Worm (Caenorhabditis elegans) whole organism, L1 larva: Measurements from ENCODE around the gene tram-1.

Experiments
- C04F5.9 ChIP-seq: sonication (generic microtip); optimal IDR thresholded peaks from 2 replicates; lab custom pipeline; 2016; ENCODE audit warnings: missing genetic modification characterization, missing compliant biosample characterization
- C16A3.4 ChIP-seq: fragments of 150-350 bp; optimal IDR thresholded peaks from 2 replicates; lab custom pipeline; 2014; ENCODE audit warnings: missing biosample characterization, missing genetic modification characterization
- C34B4.2 ChIP-seq: sonication (generic microtip); optimal IDR thresholded peaks from 2 replicates; lab custom pipeline; 2017; ENCODE audit warnings: mild to moderate bottlenecking, missing genetic modification characterization, missing compliant biosample characterization
- F16B12.6 ChIP-seq: fragments of 150-350 bp; optimal IDR thresholded peaks from 2 replicates; lab custom pipeline; 2014; ENCODE audit warnings: missing biosample characterization, missing genetic modification characterization
- aha-1 ChIP-seq: fragments of 150-350 bp; optimal IDR thresholded peaks from 2 replicates; lab custom pipeline; 2014; ENCODE audit warnings: missing biosample characterization, missing genetic modification characterization
- ceh-63 ChIP-seq: fragments of 200-800 bp; sonication (Bioruptor generic); optimal IDR thresholded peaks from 2 replicates; lab custom pipeline; 2018; ENCODE audit warnings: mild to moderate bottlenecking, missing genetic modification characterization, missing compliant biosample characterization
- ceh-8 ChIP-seq: fragments of 200-800 bp; sonication (Bioruptor generic); optimal IDR thresholded peaks from 2 replicates; lab custom pipeline; 2018; ENCODE audit warnings: mild to moderate bottlenecking, missing genetic modification characterization, moderate library complexity, missing compliant biosample characterization
- ceh-82 ChIP-seq, 3 experiments: fragments of 150-350 bp in 1 of 3; sonication (generic microtip) in 2 of 3; optimal IDR thresholded peaks; 2 replicates each; lab custom pipeline; 2014 to 2017; ENCODE audit warnings: missing biosample characterization in 3 of 3, missing genetic modification characterization in 3 of 3
- ceh-90 ChIP-seq: sonication (generic microtip); optimal IDR thresholded peaks from 2 replicates; lab custom pipeline; 2016; ENCODE audit warnings: missing genetic modification characterization, missing compliant biosample characterization
- ces-1 ChIP-seq: fragments of 150-350 bp; optimal IDR thresholded peaks from 2 replicates; lab custom pipeline; 2014; ENCODE audit warnings: missing biosample characterization, missing genetic modification reagents, missing genetic modification characterization
- dpl-1 ChIP-seq, 3 experiments: fragments of 150-350 bp in 2 of 3; sonication (generic microtip) in 1 of 3; optimal IDR thresholded peaks; 2 replicates each; lab custom pipeline; 2014 to 2017; ENCODE audit warnings: missing biosample characterization in 3 of 3, missing genetic modification characterization in 3 of 3, missing genetic modification reagents in 3 of 3
- dsc-1 ChIP-seq: sonication (generic microtip); optimal IDR thresholded peaks from 2 replicates; lab custom pipeline; 2016; ENCODE audit warnings: mild to moderate bottlenecking, missing genetic modification characterization, missing compliant biosample characterization
- efl-1 ChIP-seq, 4 experiments: fragments of 150-350 bp; optimal IDR thresholded peaks in 3 of 4; peaks in 1 of 4; 1 replicate in 1 of 4; 2 replicates in 3 of 4; lab custom pipeline; 2014; ENCODE audit warnings: missing biosample characterization in 2 of 4, missing genetic modification characterization in 2 of 4, missing genetic modification reagents in 2 of 4
- efl-3 ChIP-seq: fragments of 200-800 bp; sonication (Bioruptor generic); optimal IDR thresholded peaks from 2 replicates; lab custom pipeline; 2018; ENCODE audit warnings: mild to moderate bottlenecking, missing genetic modification characterization, missing compliant biosample characterization
- egl-13 ChIP-seq: sonication (generic microtip); optimal IDR thresholded peaks from 2 replicates; lab custom pipeline; 2016; ENCODE audit warnings: missing genotype, missing genetic modification reagents, missing genetic modification characterization, missing compliant biosample characterization
- elt-2 ChIP-seq: sonication (generic microtip); optimal IDR thresholded peaks from 2 replicates; lab custom pipeline; 2016; ENCODE audit warnings: missing genetic modification characterization, mild to moderate bottlenecking, inconsistent platforms, missing compliant biosample characterization, missing genetic modification reagents
- elt-3 ChIP-seq, 6 experiments: fragments of 150-350 bp in 1 of 6; sonication (generic microtip); optimal IDR thresholded peaks; 2 replicates each; lab custom pipeline; 2017 to 2018; ENCODE audit warnings: missing biosample characterization in 6 of 6, missing genetic modification characterization in 6 of 6, inconsistent platforms in 1 of 6
- ets-5 ChIP-seq: fragments of 200-800 bp; sonication (Bioruptor generic); IDR thresholded peaks from 2 replicates; pipeline ENCODE4 v1.3.6; 2022; ENCODE audit warnings: missing genetic modification characterization, missing compliant biosample characterization
- fkh-4 ChIP-seq: sonication (generic microtip); optimal IDR thresholded peaks from 2 replicates; lab custom pipeline; 2016; ENCODE audit warnings: missing compliant biosample characterization, missing genetic modification characterization, borderline replicate concordance
- fkh-8 ChIP-seq: sonication (generic microtip); optimal IDR thresholded peaks from 2 replicates; lab custom pipeline; 2016; ENCODE audit warnings: mild to moderate bottlenecking, missing genetic modification characterization, missing compliant biosample characterization
- hlh-4 ChIP-seq: sonication (generic microtip); optimal IDR thresholded peaks from 2 replicates; lab custom pipeline; 2016; ENCODE audit warnings: mild to moderate bottlenecking, missing genetic modification characterization, missing compliant biosample characterization
- hpl-2 ChIP-seq: fragments of 150-350 bp; optimal IDR thresholded peaks from 2 replicates; lab custom pipeline; 2014; ENCODE audit warnings: missing biosample characterization, missing genetic modification reagents, missing genetic modification characterization
- jun-1 ChIP-seq: fragments of 150-350 bp; optimal IDR thresholded peaks from 2 replicates; lab custom pipeline; 2014; ENCODE audit warnings: missing biosample characterization, missing genetic modification reagents, missing genetic modification characterization
- lin-13 ChIP-seq: fragments of 150-350 bp; optimal IDR thresholded peaks from 2 replicates; lab custom pipeline; 2014; ENCODE audit warnings: missing biosample characterization, missing genetic modification reagents, missing genetic modification characterization
- lin-15B ChIP-seq: fragments of 150-350 bp; sonication (generic microtip); optimal IDR thresholded peaks from 3 replicates; lab custom pipeline; 2014; ENCODE audit warnings: missing biosample characterization, missing genetic modification characterization
- lin-35 ChIP-seq, 2 experiments: fragments of 150-350 bp; optimal IDR thresholded peaks; 2 replicates each; lab custom pipeline; 2014; ENCODE audit warnings: missing biosample characterization in 2 of 2, missing genetic modification characterization in 2 of 2, missing genetic modification reagents in 2 of 2
- lir-3 ChIP-seq: sonication (generic microtip); optimal IDR thresholded peaks from 2 replicates; lab custom pipeline; 2016; ENCODE audit warnings: mild to moderate bottlenecking, missing genetic modification characterization, moderate library complexity, missing compliant biosample characterization; ENCODE audit not compliant: poor library complexity
- lsy-2 ChIP-seq, 2 experiments: fragments of 150-350 bp; optimal IDR thresholded peaks; 2 replicates each; lab custom pipeline; 2014; ENCODE audit warnings: missing biosample characterization in 2 of 2, missing genetic modification characterization in 2 of 2
- mab-9 ChIP-seq: fragments of 200-800 bp; sonication (Bioruptor generic); IDR thresholded peaks from 2 replicates; pipeline ENCODE4 v1.3.6; 2022; ENCODE audit warnings: missing genetic modification reagents, missing genetic modification characterization, missing compliant biosample characterization
- mef-2 ChIP-seq: fragments of 150-350 bp; optimal IDR thresholded peaks from 2 replicates; lab custom pipeline; 2014; ENCODE audit warnings: missing biosample characterization, missing genetic modification characterization
- nhr-11 ChIP-seq: fragments of 150-350 bp; optimal IDR thresholded peaks from 2 replicates; lab custom pipeline; 2014; ENCODE audit warnings: missing biosample characterization, missing genetic modification characterization
- nhr-12 ChIP-seq: sonication (generic microtip); optimal IDR thresholded peaks from 2 replicates; lab custom pipeline; 2017; ENCODE audit warnings: missing biosample characterization, missing genetic modification characterization
- nhr-28 ChIP-seq: fragments of 150-350 bp; optimal IDR thresholded peaks from 2 replicates; lab custom pipeline; 2014; ENCODE audit warnings: missing biosample characterization, missing genetic modification characterization
- nhr-76 ChIP-seq: sonication (generic microtip); optimal IDR thresholded peaks from 2 replicates; lab custom pipeline; 2017; ENCODE audit warnings: missing biosample characterization, missing genetic modification characterization
- nhr-85 ChIP-seq: sonication (generic microtip); peaks from one replicate; lab custom pipeline; 2016; ENCODE audit warnings: missing genetic modification characterization, inconsistent platforms, missing compliant biosample characterization
- pag-3 ChIP-seq: sonication (generic microtip); optimal IDR thresholded peaks from 2 replicates; lab custom pipeline; 2017; ENCODE audit warnings: missing genetic modification characterization, mild to moderate bottlenecking, missing compliant biosample characterization, antibody characterized with exemption, borderline replicate concordance; ENCODE audit not compliant: insufficient read depth
- pax-3 ChIP-seq: fragments of 200-800 bp; sonication (Bioruptor generic); optimal IDR thresholded peaks from 2 replicates; lab custom pipeline; 2018; ENCODE audit warnings: mild to moderate bottlenecking, missing genetic modification characterization, moderate library complexity, missing compliant biosample characterization
- pqm-1 ChIP-seq: sonication (generic microtip); optimal IDR thresholded peaks from 3 replicates; lab custom pipeline; 2017; ENCODE audit warnings: missing biosample characterization, missing genetic modification characterization
- snpc-4 ChIP-seq: fragments of 150-350 bp; optimal IDR thresholded peaks from 2 replicates; lab custom pipeline; 2014; ENCODE audit warnings: missing biosample characterization, missing genetic modification characterization
- snu-23 ChIP-seq: sonication (generic microtip); optimal IDR thresholded peaks from 2 replicates; lab custom pipeline; 2016; ENCODE audit warnings: missing genetic modification characterization, missing compliant biosample characterization
- sox-4 ChIP-seq: sonication (generic microtip); optimal IDR thresholded peaks from 2 replicates; lab custom pipeline; 2016; ENCODE audit warnings: missing genetic modification characterization, missing compliant biosample characterization
- sptf-1 ChIP-seq: fragments of 150-350 bp; optimal IDR thresholded peaks from 2 replicates; lab custom pipeline; 2014; ENCODE audit warnings: missing biosample characterization, missing genetic modification characterization
- tlp-1 ChIP-seq: fragments of 150-350 bp; optimal IDR thresholded peaks from 2 replicates; lab custom pipeline; 2014; ENCODE audit warnings: missing biosample characterization, missing genetic modification characterization
- unc-30 ChIP-seq: sonication (generic microtip); optimal IDR thresholded peaks from 2 replicates; lab custom pipeline; 2017; ENCODE audit warnings: missing biosample characterization, missing genetic modification characterization
- unc-62 ChIP-seq: fragments of 150-350 bp; optimal IDR thresholded peaks from 2 replicates; lab custom pipeline; 2014; ENCODE audit warnings: missing biosample characterization, missing genetic modification reagents, missing genetic modification characterization
- xbp-1 ChIP-seq: sonication (generic microtip); optimal IDR thresholded peaks from 2 replicates; lab custom pipeline; 2016; ENCODE audit warnings: missing genetic modification characterization, missing compliant biosample characterization
- zag-1 ChIP-seq: fragments of 150-350 bp; optimal IDR thresholded peaks from 2 replicates; lab custom pipeline; 2014; ENCODE audit warnings: missing biosample characterization, missing genetic modification characterization
- ztf-11 ChIP-seq, 2 experiments: sonication (generic microtip); optimal IDR thresholded peaks; 2 replicates each; lab custom pipeline; 2016 to 2017; ENCODE audit warnings: missing genetic modification characterization in 2 of 2, missing biosample characterization in 1 of 2, missing compliant biosample characterization in 1 of 2
- ztf-4 ChIP-seq: fragments of 150-350 bp; optimal IDR thresholded peaks from 2 replicates; lab custom pipeline; 2014; ENCODE audit warnings: missing biosample characterization, missing genetic modification characterization

tram-1 gene

DNA sequence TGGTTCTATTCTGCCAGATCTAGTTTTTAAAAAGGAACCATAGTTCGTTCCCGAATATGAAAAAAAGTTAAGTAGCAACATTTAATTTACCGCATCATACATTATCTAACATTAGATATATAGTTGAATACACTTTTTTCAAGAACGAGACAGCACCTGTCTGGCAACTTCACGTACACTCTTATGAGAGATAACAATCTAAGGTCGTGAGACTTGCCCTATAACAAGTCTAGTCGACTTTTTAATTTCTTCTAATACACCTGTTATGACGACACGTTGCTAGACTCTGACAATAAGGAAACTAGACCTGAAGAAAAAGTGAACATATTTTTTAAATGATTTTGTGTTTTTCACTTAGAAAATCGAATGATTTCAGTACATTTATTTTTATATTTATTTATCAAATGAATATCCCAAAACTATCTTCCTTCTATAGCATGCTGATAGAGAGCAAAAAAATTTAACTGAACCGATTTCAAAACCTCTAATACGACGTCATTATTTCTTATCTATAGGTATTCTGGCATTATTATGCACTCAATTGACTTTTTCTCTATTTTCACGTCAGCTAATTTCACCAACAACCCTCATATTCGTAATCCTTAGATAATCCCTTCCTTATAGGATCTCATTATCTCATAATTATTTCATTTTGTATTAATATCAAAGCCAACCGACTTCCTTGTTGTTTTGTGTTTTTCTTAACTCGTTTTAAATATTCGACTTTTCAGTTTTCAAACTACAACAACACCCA lies 32.0 kb upstream of the tram-1 start (continued):
- TF ChIP-seq pax-3 (tag; lab: Kevin White, UChicago) (peak; percentile 60), jun-1 (tag; lab: Kevin White, UChicago) (no peak), ztf-11 (tag; optimal IDR thresholded peaks at IDR 0.05; lab: Kevin White, UChicago) (no peak), lin-15B (tag; lab: Kevin White, UChicago) (peak; percentile 11)

ce11 chrIV:10252350-10252792 lies 31.3 kb upstream of the tram-1 start:
- TF ChIP-seq fkh-8 (tag; lab: Kevin White, UChicago) = peak; percentile 98
- TF ChIP-seq nhr-85 (tag; lab: Kevin White, UChicago) = peak; percentile 93
- peak; percentile 91 for TF ChIP-seq nhr-11
- peak; percentile 70 for TF ChIP-seq mef-2 (tag; lab: Kevin White, UChicago)
- TF ChIP-seq lin-13 (GFP tag; lab: Kevin White, UChicago) = peak; percentile 87
- TF ChIP-seq egl-13 (tag; lab: Kevin White, UChicago) = peak; percentile 97
- no peak for TF ChIP-seq unc-30 (tag; lab: Kevin White, UChicago)
- TF ChIP-seq hlh-4 (tag; lab: Kevin White, UChicago) = no peak
- TF ChIP-seq F16B12.6 (tag; lab: Kevin White, UChicago) = peak; percentile 9
- peak; percentile 67 for TF ChIP-seq zag-1 (tag; lab: Kevin White, UChicago)
- TF ChIP-seq xbp-1 (tag; lab: Kevin White, UChicago) = peak; percentile 91
- TF ChIP-seq unc-62 (GFP tag; lab: Kevin White, UChicago) = no peak
- peak; percentile 51 for TF ChIP-seq fkh-4
- TF ChIP-seq snu-23 (GFP tag; lab: Kevin White, UChicago) = peak; percentile 95
- TF ChIP-seq pag-3 (tag; lab: Kevin White, UChicago) = no peak
- peak; percentile 88 to 90 for TF ChIP-seq lsy-2 (tag; optimal IDR thresholded peaks at IDR 0.05; lab: Kevin White, UChicago)
- TF ChIP-seq dpl-1 (GFP tag; optimal IDR thresholded peaks at IDR 0.05; lab: Kevin White, UChicago) = peak; percentile 37 to 59 (median 58)
- TF ChIP-seq ets-5 (GFP tag; lab: Robert Waterston, UW) = no peak
- peak; percentile 76 to 77 for TF ChIP-seq lin-35 (GFP tag; optimal IDR thresholded peaks at IDR 0.05; lab: Kevin White, UChicago)
- TF ChIP-seq C34B4.2 (tag; lab: Kevin White, UChicago) = no peak
- no peak for TF ChIP-seq ceh-63 (GFP tag; lab: Kevin White, UChicago)
- TF ChIP-seq elt-2 (tag; lab: Kevin White, UChicago) = peak; percentile 87
- TF ChIP-seq elt-3 (tag; optimal IDR thresholded peaks at IDR 0.05; lab: Kevin White, UChicago) = peak in 1 of 6 experiments; percentile 60
- no peak for TF ChIP-seq lin-15B (tag; lab: Kevin White, UChicago)
- no peak for TF ChIP-seq C04F5.9 (tag; lab: Kevin White, UChicago)
- TF ChIP-seq hpl-2 = peak; percentile 23
- TF ChIP-seq ces-1 (GFP tag; lab: Kevin White, UChicago) = no peak
- TF ChIP-seq nhr-28 (tag; lab: Kevin White, UChicago) = no peak
- TF ChIP-seq jun-1 (tag; lab: Kevin White, UChicago) = peak; percentile 84
- peak; percentile 93 for TF ChIP-seq sox-4 (tag; lab: Kevin White, UChicago)
- TF ChIP-seq C16A3.4 = peak; percentile 77
- TF ChIP-seq ztf-4 = peak; percentile 91
- TF ChIP-seq nhr-76 (tag; lab: Kevin White, UChicago) = no peak
- peak; percentile 77 to 84 for TF ChIP-seq efl-1 (optimal IDR thresholded peaks at IDR 0.05; lab: Kevin White, UChicago)
- TF ChIP-seq efl-1 (GFP tag; optimal IDR thresholded peaks at IDR 0.05 in 1 of 2; lab: Kevin White, UChicago) = peak; percentile 60 to 95
- TF ChIP-seq tlp-1 (tag; lab: Kevin White, UChicago) = no peak
- TF ChIP-seq nhr-12 (tag; lab: Kevin White, UChicago) = no peak
- no peak for TF ChIP-seq ceh-90 (tag; lab: Kevin White, UChicago)
- no peak for TF ChIP-seq pqm-1 (tag; lab: Kevin White, UChicago)
- TF ChIP-seq ceh-8 = peak; percentile 94
- no peak for TF ChIP-seq aha-1 (tag; lab: Kevin White, UChicago)
- no peak for TF ChIP-seq mab-9 (GFP tag; lab: Robert Waterston, UW)
- no peak for TF ChIP-seq sptf-1 (tag; lab: Kevin White, UChicago)
- peak; percentile 75 for TF ChIP-seq lir-3 (tag; lab: Kevin White, UChicago)
- TF ChIP-seq ceh-82 (tag; optimal IDR thresholded peaks at IDR 0.05; lab: Kevin White, UChicago) = peak; percentile 28 to 73 (median 42)
- TF ChIP-seq efl-3 = no peak
- peak; percentile 32 for TF ChIP-seq snpc-4 (tag; lab: Kevin White, UChicago)
- TF ChIP-seq dsc-1 (tag; lab: Kevin White, UChicago) = peak; percentile 97
